In the genomic region with DNA sequence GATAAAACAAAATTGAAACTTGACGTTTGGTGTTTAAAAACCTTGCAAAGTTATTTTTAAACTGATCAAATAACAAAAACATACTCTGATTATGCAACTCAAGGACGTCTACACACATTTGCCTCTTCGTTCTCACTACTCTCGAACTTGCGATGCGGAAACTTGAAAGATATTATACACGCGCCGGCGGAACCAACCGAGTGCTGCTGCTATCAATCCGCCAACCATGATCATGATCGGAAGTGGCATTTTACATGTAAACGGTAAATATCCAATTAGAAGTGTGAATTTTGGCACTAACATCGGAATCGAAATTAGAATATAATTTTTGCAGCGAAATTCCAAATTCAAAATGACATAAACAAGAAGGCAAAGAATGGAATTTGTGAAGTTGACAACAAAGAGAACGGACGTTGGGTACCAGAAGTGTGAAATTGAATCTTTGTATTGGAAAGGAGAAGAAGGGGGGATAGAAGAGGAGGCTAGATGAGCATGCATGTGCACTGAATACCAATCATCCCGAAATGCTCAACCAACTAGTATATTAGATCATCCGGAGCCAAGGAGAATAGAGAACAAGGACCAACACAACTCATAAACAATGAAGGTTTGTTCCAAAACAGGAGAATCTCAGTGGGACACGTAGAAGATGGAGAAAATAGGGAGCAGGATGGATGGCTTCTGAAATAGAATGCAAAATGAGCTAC, we compare ENCODE assay signal across 3 worm cellular contexts.
TF ChIP-seq lines count a peak whose summit lies in the region.

No protein-coding gene starts in this region.

TF ChIP-seq in whole organism, L1 larva, 84 proteins besides CTCF, POLR2A, EP300 and RAD21:
- TF ChIP-seq efl-1 (optimal IDR thresholded peaks at IDR 0.05; lab: Kevin White, UChicago) = no peak
- peak in 1 of 2 experiments; percentile 78 for TF ChIP-seq efl-1 (GFP tag; optimal IDR thresholded peaks at IDR 0.05 in 1 of 2; lab: Kevin White, UChicago)
- TF ChIP-seq tbx-2 (tag; optimal IDR thresholded peaks at IDR 0.05; lab: Kevin White, UChicago) = peak; percentile 12
- TF ChIP-seq nhr-85 (tag; lab: Kevin White, UChicago) = peak; percentile 71
- TF ChIP-seq mep-1 (tag; optimal IDR thresholded peaks at IDR 0.05; lab: Kevin White, UChicago) = no peak
- TF ChIP-seq lin-14 (GFP tag; optimal IDR thresholded peaks at IDR 0.05; lab: Kevin White, UChicago) = peak; percentile 51
- no peak for TF ChIP-seq irx-1 (tag; optimal IDR thresholded peaks at IDR 0.05; lab: Kevin White, UChicago)
- TF ChIP-seq elt-3 (tag; optimal IDR thresholded peaks at IDR 0.05; lab: Kevin White, UChicago) = peak in 1 of 6 experiments; percentile 57

TF ChIP-seq in whole organism, late embryonic, 69 proteins besides CTCF, POLR2A, EP300 and RAD21:
- TF ChIP-seq unc-55 (GFP tag; optimal IDR thresholded peaks at IDR 0.05; lab: Kevin White, UChicago) (no peak), ama-1 (optimal IDR thresholded peaks at IDR 0.05; lab: Kevin White, UChicago) (no peak), ceh-31 (tag; optimal IDR thresholded peaks at IDR 0.05; lab: Kevin White, UChicago) (peak; percentile 36), unc-42 (tag; optimal IDR thresholded peaks at IDR 0.05; lab: Kevin White, UChicago) (peak; percentile 64), odd-2 (tag; optimal IDR thresholded peaks at IDR 0.05; lab: Kevin White, UChicago) (no peak), nhr-232 (tag; optimal IDR thresholded peaks at IDR 0.05; lab: Kevin White, UChicago) (no peak), pat-9 (tag; optimal IDR thresholded peaks at IDR 0.05; lab: Kevin White, UChicago) (no peak), tbx-2 (tag; optimal IDR thresholded peaks at IDR 0.05; lab: Kevin White, UChicago) (no peak), ceh-48 (tag; optimal IDR thresholded peaks at IDR 0.05; lab: Kevin White, UChicago) (no peak), fkh-6 (tag; optimal IDR thresholded peaks at IDR 0.05; lab: Kevin White, UChicago) (no peak)
TF ChIP-seq in whole organism, late embryonic: peak in this region for 2.

TF ChIP-seq in whole organism, mixed stage, embryonic, 35 proteins besides CTCF, POLR2A, EP300 and RAD21:
- no peak for TF ChIP-seq nhr-28 (tag; optimal IDR thresholded peaks at IDR 0.05; lab: Kevin White, UChicago)
- peak; percentile 79 for TF ChIP-seq ces-1 (GFP tag; optimal IDR thresholded peaks at IDR 0.05; lab: Kevin White, UChicago)

Comparison
In these comparisons a context has a peak if more than half of its experiments do, and no peak if none do; other contexts are left out.
1. Of the 10 proteins assayed by ChIP-seq in both whole organism, L1 larva and whole organism, late embryonic: peak only in whole organism, L1 larva: tbx-2; only in whole organism, late embryonic: none; in both: none; in neither: 9.